Fruit fly (Drosophila melanogaster) whole organism, embryonic: ENCODE measurements around the gene pHCl-1.
A peak's percentile ranks its signal among the peaks of the same experiment; 100 is the strongest.

Experiments
- Aef1 ChIP-seq: fragments of 200-800 bp; sonication (Bioruptor generic); IDR thresholded peaks from 3 replicates; pipeline ENCODE4 v1.3.6; 2022; ENCODE audit warnings: missing biosample characterization, missing genetic modification characterization
- Bdp1 ChIP-seq: fragments of 200-800 bp; sonication (Bioruptor generic); optimal IDR thresholded peaks from 3 replicates; lab custom pipeline; 2016; ENCODE audit warnings: missing biosample characterization, missing genetic modification characterization
- CG11093 ChIP-seq: fragments of 200-800 bp; sonication (Bioruptor generic); IDR thresholded peaks from 3 replicates; pipeline ENCODE4 v1.3.6; 2022; ENCODE audit warnings: missing biosample characterization, missing genetic modification characterization
- CG11560 ChIP-seq: fragments of 200-800 bp; sonication (Bioruptor generic); IDR thresholded peaks from 3 replicates; pipeline ENCODE4 v1.3.6; 2022; ENCODE audit warnings: missing biosample characterization, missing genetic modification characterization
- CG11696 ChIP-seq: fragments of 200-800 bp; sonication (Bioruptor generic); IDR thresholded peaks from 2 replicates; pipeline ENCODE4 v1.3.6; 2022; ENCODE audit warnings: missing biosample characterization, missing genetic modification characterization
- CG12104 ChIP-seq: fragments of 200-800 bp; sonication (Bioruptor generic); optimal IDR thresholded peaks from 3 replicates; lab custom pipeline; 2016; ENCODE audit warnings: missing biosample characterization, missing genetic modification characterization
- CG12155 ChIP-seq: fragments of 200-800 bp; sonication (Bioruptor generic); optimal IDR thresholded peaks from 3 replicates; lab custom pipeline; 2016; ENCODE audit warnings: missing biosample characterization, missing genetic modification characterization
- CG12219 ChIP-seq: fragments of 200-800 bp; sonication (Bioruptor generic); optimal IDR thresholded peaks from 3 replicates; lab custom pipeline; 2018; ENCODE audit warnings: missing biosample characterization, mild to moderate bottlenecking, missing genetic modification characterization
- CG12659 ChIP-seq: fragments of 200-800 bp; sonication (Bioruptor generic); optimal IDR thresholded peaks from 3 replicates; lab custom pipeline; 2017; ENCODE audit warnings: mild to moderate bottlenecking, missing biosample characterization, missing genetic modification reagents, missing genetic modification characterization
- CG12744 ChIP-seq: fragments of 200-800 bp; sonication (Bioruptor generic); optimal IDR thresholded peaks from 2 replicates; lab custom pipeline; 2016; ENCODE audit warnings: missing biosample characterization, missing genetic modification characterization
- CG12769 ChIP-seq: fragments of 200-800 bp; sonication (Bioruptor generic); optimal IDR thresholded peaks from 2 replicates; lab custom pipeline; 2019; ENCODE audit warnings: missing biosample characterization, mild to moderate bottlenecking, missing genetic modification characterization, moderate library complexity
- CG15073 ChIP-seq: fragments of 200-800 bp; sonication (Bioruptor generic); optimal IDR thresholded peaks from 2 replicates; lab custom pipeline; 2016; ENCODE audit warnings: missing biosample characterization, missing genetic modification characterization
- CG17186 ChIP-seq: fragments of 200-800 bp; sonication (Bioruptor generic); optimal IDR thresholded peaks from 3 replicates; lab custom pipeline; 2017; ENCODE audit warnings: missing biosample characterization, missing genetic modification reagents, missing genetic modification characterization
- CG3163 ChIP-seq: fragments of 200-800 bp; sonication (Bioruptor generic); optimal IDR thresholded peaks from 3 replicates; lab custom pipeline; 2016; ENCODE audit warnings: missing biosample characterization, missing genetic modification characterization
- CG33557 ChIP-seq: fragments of 200-800 bp; sonication (Bioruptor generic); optimal IDR thresholded peaks from 2 replicates; lab custom pipeline; 2019; ENCODE audit warnings: missing biosample characterization, mild to moderate bottlenecking, missing genetic modification characterization, moderate library complexity
- CG34376 ChIP-seq: fragments of 200-800 bp; sonication (Bioruptor generic); optimal IDR thresholded peaks from 2 replicates; lab custom pipeline; 2018; ENCODE audit warnings: missing biosample characterization, mild to moderate bottlenecking, missing genetic modification characterization
- CG4328 ChIP-seq: fragments of 200-800 bp; sonication (Bioruptor generic); optimal IDR thresholded peaks from 3 replicates; lab custom pipeline; 2017; ENCODE audit warnings: missing biosample characterization, missing genetic modification reagents, missing genetic modification characterization
- CG6683 ChIP-seq: fragments of 200-800 bp; sonication (Bioruptor generic); optimal IDR thresholded peaks from 2 replicates; lab custom pipeline; 2017; ENCODE audit warnings: missing biosample characterization, mild to moderate bottlenecking, missing genetic modification characterization, missing genetic modification reagents
- CG6689 ChIP-seq: fragments of 200-800 bp; sonication (Bioruptor generic); IDR thresholded peaks from 2 replicates; pipeline ENCODE4 v1.3.6; 2022; ENCODE audit warnings: missing biosample characterization, missing genetic modification characterization
- CG7928 ChIP-seq: fragments of 200-800 bp; sonication (Bioruptor generic); optimal IDR thresholded peaks from 2 replicates; lab custom pipeline; 2017; ENCODE audit warnings: missing biosample characterization, mild to moderate bottlenecking, missing genetic modification characterization
- CG8478 ChIP-seq: fragments of >200 bp; optimal IDR thresholded peaks from 2 replicates; lab custom pipeline; 2018
- CG9215 ChIP-seq: fragments of 200-800 bp; sonication (Bioruptor generic); IDR thresholded peaks from 2 replicates; pipeline ENCODE4 v1.3.6; 2022; ENCODE audit warnings: missing biosample characterization, missing genetic modification characterization
- CG9727 ChIP-seq: fragments of 200-800 bp; sonication (Bioruptor generic); optimal IDR thresholded peaks from 3 replicates; lab custom pipeline; 2017; ENCODE audit warnings: missing biosample characterization, mild to moderate bottlenecking, missing genetic modification characterization
- Chrac-16 ChIP-seq: fragments of 200-800 bp; sonication (Bioruptor generic); optimal IDR thresholded peaks from 3 replicates; lab custom pipeline; 2016; ENCODE audit warnings: missing biosample characterization, missing genetic modification characterization
- Dp ChIP-seq: fragments of 200-800 bp; sonication (Bioruptor generic); optimal IDR thresholded peaks from 2 replicates; lab custom pipeline; 2018; ENCODE audit warnings: missing biosample characterization, mild to moderate bottlenecking, missing genetic modification characterization, moderate library complexity
- E2f1 ChIP-seq: fragments of 200-800 bp; sonication (Bioruptor generic); IDR thresholded peaks from 2 replicates; pipeline ENCODE4 v1.3.6; 2022; ENCODE audit warnings: missing biosample characterization, missing genetic modification characterization
- HLH4C ChIP-seq: fragments of 200-800 bp; sonication (Bioruptor generic); IDR thresholded peaks from 3 replicates; pipeline ENCODE4 v1.3.6; 2022; ENCODE audit warnings: missing biosample characterization, missing genetic modification characterization; ENCODE audit not compliant: partially characterized antibody
- HLH54F ChIP-seq: fragments of 200-800 bp; sonication (Bioruptor generic); optimal IDR thresholded peaks from 3 replicates; lab custom pipeline; 2016; ENCODE audit warnings: missing biosample characterization, missing genetic modification characterization
- Hey ChIP-seq: fragments of 200-800 bp; sonication (Bioruptor generic); optimal IDR thresholded peaks from 3 replicates; lab custom pipeline; 2018; ENCODE audit warnings: missing biosample characterization, mild to moderate bottlenecking, missing genetic modification characterization
- MTF-1 ChIP-seq: fragments of 200-800 bp; sonication (Bioruptor generic); optimal IDR thresholded peaks from 2 replicates; lab custom pipeline; 2018; ENCODE audit warnings: missing biosample characterization, mild to moderate bottlenecking, missing genetic modification characterization, borderline replicate concordance
- Max ChIP-seq: fragments of 200-800 bp; sonication (Bioruptor generic); optimal IDR thresholded peaks from 2 replicates; lab custom pipeline; 2016; ENCODE audit warnings: missing biosample characterization, mild to moderate bottlenecking, missing genetic modification characterization
- Mrtf ChIP-seq: fragments of 200-800 bp; sonication (Bioruptor generic); IDR thresholded peaks from 3 replicates; pipeline ENCODE4 v1.3.6; 2022; ENCODE audit warnings: missing biosample characterization, missing genetic modification characterization
- PHDP ChIP-seq: fragments of 200-800 bp; sonication (Bioruptor generic); optimal IDR thresholded peaks from 3 replicates; lab custom pipeline; 2018; ENCODE audit warnings: missing biosample characterization, mild to moderate bottlenecking, missing genetic modification characterization, moderate library complexity
- Trl ChIP-seq, 3 experiments: fragments of >200 bp in 2 of 3; fragments of 200-800 bp in 1 of 3; sonication (Bioruptor generic) in 1 of 3; optimal IDR thresholded peaks; 2 replicates in 1 of 3; 3 replicates in 2 of 3; lab custom pipeline; 2016 to 2017; ENCODE audit warnings: missing biosample characterization in 1 of 3, missing genetic modification characterization in 1 of 3
- Xbp1 ChIP-seq: fragments of 200-800 bp; sonication (Bioruptor generic); optimal IDR thresholded peaks from 3 replicates; lab custom pipeline; 2016; ENCODE audit warnings: missing biosample characterization, mild to moderate bottlenecking, missing genetic modification characterization
- ato ChIP-seq: fragments of 200-800 bp; sonication (Bioruptor generic); IDR thresholded peaks from 2 replicates; pipeline ENCODE4 v1.3.6; 2022; ENCODE audit warnings: missing biosample characterization, missing genetic modification characterization; ENCODE audit not compliant: partially characterized antibody
- cad ChIP-seq: fragments of >200 bp; optimal IDR thresholded peaks from 2 replicates; lab custom pipeline; 2017; ENCODE audit warnings: missing biosample characterization, missing genetic modification characterization
- cas ChIP-seq: fragments of 200-800 bp; sonication (Bioruptor generic); IDR thresholded peaks from 2 replicates; pipeline ENCODE4 v1.3.6; 2022; ENCODE audit warnings: missing biosample characterization, missing genetic modification characterization
- dysf ChIP-seq: fragments of 200-800 bp; sonication (Bioruptor generic); IDR thresholded peaks from 3 replicates; pipeline ENCODE4 v1.3.6; 2022; ENCODE audit warnings: missing biosample characterization, missing genetic modification characterization
- emc ChIP-seq: fragments of 200-800 bp; sonication (Bioruptor generic); optimal IDR thresholded peaks from 2 replicates; lab custom pipeline; 2016; ENCODE audit warnings: missing biosample characterization, missing genetic modification characterization
- fd3F ChIP-seq: fragments of 200-800 bp; sonication (Bioruptor generic); optimal IDR thresholded peaks from 2 replicates; lab custom pipeline; 2018; ENCODE audit warnings: missing biosample characterization, mild to moderate bottlenecking, missing genetic modification characterization, moderate library complexity
- fd64A ChIP-seq: fragments of 200-800 bp; sonication (Bioruptor generic); optimal IDR thresholded peaks from 3 replicates; lab custom pipeline; 2018; ENCODE audit warnings: missing biosample characterization, mild to moderate bottlenecking, missing genetic modification characterization
- lbe ChIP-seq: fragments of 200-800 bp; sonication (Bioruptor generic); optimal IDR thresholded peaks from 2 replicates; lab custom pipeline; 2016; ENCODE audit warnings: missing biosample characterization, mild to moderate bottlenecking, missing genetic modification characterization
- lola ChIP-seq, 3 experiments: fragments of >200 bp in 2 of 3; fragments of 200-800 bp in 1 of 3; sonication (Bioruptor generic) in 1 of 3; optimal IDR thresholded peaks; 2 replicates each; lab custom pipeline; 2017 to 2019; ENCODE audit warnings: missing biosample characterization in 3 of 3, missing genetic modification characterization in 3 of 3, mild to moderate bottlenecking in 1 of 3, moderate library complexity in 1 of 3
- mam ChIP-seq: fragments of 200-800 bp; sonication (Bioruptor generic); optimal IDR thresholded peaks from 3 replicates; lab custom pipeline; 2016; ENCODE audit warnings: missing biosample characterization, missing genetic modification characterization
- nmo ChIP-seq: fragments of 200-800 bp; sonication (Bioruptor generic); optimal IDR thresholded peaks from 2 replicates; lab custom pipeline; 2018; ENCODE audit warnings: missing biosample characterization, mild to moderate bottlenecking, missing genetic modification characterization, moderate library complexity
- phol ChIP-seq: fragments of 200-800 bp; sonication (Bioruptor generic); optimal IDR thresholded peaks from 3 replicates; lab custom pipeline; 2018; ENCODE audit warnings: missing biosample characterization, mild to moderate bottlenecking, missing genetic modification characterization, moderate library complexity
- scrt ChIP-seq: fragments of 200-800 bp; sonication (Bioruptor generic); optimal IDR thresholded peaks from 2 replicates; lab custom pipeline; 2018; ENCODE audit warnings: missing biosample characterization, mild to moderate bottlenecking, missing genetic modification characterization, moderate library complexity
- shn ChIP-seq: fragments of 200-800 bp; sonication (Bioruptor generic); optimal IDR thresholded peaks from 3 replicates; lab custom pipeline; 2016; ENCODE audit warnings: missing biosample characterization, missing genetic modification characterization
- sim ChIP-seq: fragments of 200-800 bp; sonication (Bioruptor generic); IDR thresholded peaks from 2 replicates; pipeline ENCODE4 v1.3.6; 2022; ENCODE audit warnings: missing biosample characterization, missing genetic modification characterization
- tgo ChIP-seq: fragments of 200-800 bp; sonication (Bioruptor generic); IDR thresholded peaks from 3 replicates; pipeline ENCODE4 v1.3.6; 2022; ENCODE audit warnings: missing biosample characterization, missing genetic modification characterization
- tx ChIP-seq: fragments of 200-800 bp; sonication (Bioruptor generic); optimal IDR thresholded peaks from 2 replicates; lab custom pipeline; 2016; ENCODE audit warnings: missing biosample characterization, missing genetic modification characterization

pHCl-1 gene

DNA sequence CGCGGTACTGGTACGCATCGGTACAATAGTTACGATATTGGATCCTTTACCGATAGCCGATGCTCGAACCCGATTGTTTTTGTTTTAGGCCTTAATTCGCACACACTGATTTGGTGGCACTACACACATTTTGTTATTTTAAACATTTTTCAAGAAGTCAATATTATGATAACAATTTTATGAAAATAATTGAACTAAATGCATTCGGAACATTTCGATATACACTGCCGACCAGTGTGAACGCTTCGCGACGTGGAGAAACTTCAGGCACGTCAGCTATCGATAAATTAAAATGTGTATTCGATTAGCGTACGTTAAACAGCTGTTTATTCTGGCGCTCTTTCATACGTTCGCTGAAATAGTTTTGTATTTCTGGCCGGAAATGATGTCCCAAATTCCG lies 66.7 kb downstream of the pHCl-1 start, which contains the start of gene CG12713 (continued):
- TF ChIP-seq Aef1 (GFP tag; lab: Robert Waterston, UW) (no peak), nmo (GFP tag; lab: Kevin White, UChicago) (peak; percentile 64), Chrac-16 (GFP tag; lab: Kevin White, UChicago) (no peak), CG11560 (tag; lab: Robert Waterston, UW) (peak; percentile 98), CG17186 (peak; percentile 76), CG12659 (GFP tag; lab: Kevin White, UChicago) (peak; percentile 52), Max (GFP tag; lab: Kevin White, UChicago) (no peak), CG8478 (no peak), CG11093 (GFP tag; lab: Robert Waterston, UW) (no peak), cad (GFP tag; lab: Kevin White, UChicago) (no peak), MTF-1 (GFP tag; lab: Kevin White, UChicago) (no peak), fd64A (GFP tag; lab: Kevin White, UChicago) (no peak), lbe (GFP tag; lab: Kevin White, UChicago) (no peak), tx (GFP tag; lab: Kevin White, UChicago) (no peak), sim (GFP tag; lab: Robert Waterston, UW) (no peak), ato (GFP tag; lab: Robert Waterston, UW) (peak; percentile 72), cas (GFP tag; lab: Robert Waterston, UW) (no peak), fd3F (GFP tag; lab: Kevin White, UChicago) (no peak), Bdp1 (GFP tag; lab: Kevin White, UChicago) (peak; percentile 34), CG12104 (GFP tag; lab: Kevin White, UChicago) (no peak), CG7928 (GFP tag; lab: Kevin White, UChicago) (no peak), mam (GFP tag; lab: Kevin White, UChicago) (peak; percentile 50), CG12744 (peak; percentile 9), tgo (GFP tag; lab: Robert Waterston, UW) (no peak), CG6683 (GFP tag; lab: Kevin White, UChicago) (no peak), HLH4C (peak; percentile 92), CG6689 (GFP tag; lab: Robert Waterston, UW) (no peak), CG15073 (GFP tag; lab: Kevin White, UChicago) (no peak), shn (GFP tag; lab: Kevin White, UChicago) (no peak), emc (GFP tag; lab: Kevin White, UChicago) (no peak), CG12769 (tag; lab: Kevin White, UChicago) (peak; percentile 53), Trl (optimal IDR thresholded peaks at IDR 0.05; lab: Kevin White, UChicago) (no peak), Trl (GFP tag; optimal IDR thresholded peaks at IDR 0.05; lab: Kevin White, UChicago) (no peak), CG33557 (GFP tag; lab: Kevin White, UChicago) (no peak), HLH54F (GFP tag; lab: Kevin White, UChicago) (peak; percentile 20), CG12155 (GFP tag; lab: Kevin White, UChicago) (no peak), Mrtf (GFP tag; lab: Robert Waterston, UW) (no peak), Dp (GFP tag; lab: Kevin White, UChicago) (peak; percentile 75), Hey (tag; lab: Kevin White, UChicago) (no peak), Xbp1 (peak; percentile 13), CG11696 (GFP tag; lab: Robert Waterston, UW) (no peak), CG9727 (GFP tag; lab: Kevin White, UChicago) (peak; percentile 5), CG9215 (GFP tag; lab: Robert Waterston, UW) (no peak), PHDP (tag; lab: Kevin White, UChicago) (peak; percentile 5), E2f1 (no peak), lola (GFP tag; optimal IDR thresholded peaks at IDR 0.05; lab: Kevin White, UChicago) (peak in 1 of 3 experiments; percentile 18), CG4328 (GFP tag; lab: Kevin White, UChicago) (no peak), CG12219 (GFP tag; lab: Kevin White, UChicago) (no peak), scrt (GFP tag; lab: Kevin White, UChicago) (no peak), phol (peak; percentile 69), dysf (no peak), CG3163 (GFP tag; lab: Kevin White, UChicago) (no peak), CG34376 (GFP tag; lab: Kevin White, UChicago) (no peak)
